Worm (Caenorhabditis elegans) whole organism, L2 larva: ENCODE measurements around the gene F40E10.5.

Experiments used
- F13H6.1 ChIP-seq: sonication (generic microtip); optimal IDR thresholded peaks from 2 replicates; lab custom pipeline; 2016; ENCODE audit warnings: missing genetic modification characterization, missing compliant biosample characterization
- ceh-16 ChIP-seq: fragments of 150-350 bp; optimal IDR thresholded peaks from 2 replicates; lab custom pipeline; 2014; ENCODE audit warnings: missing biosample characterization, missing genetic modification characterization
- dmd-4 ChIP-seq: sonication (generic microtip); optimal IDR thresholded peaks from 2 replicates; lab custom pipeline; 2017; ENCODE audit warnings: missing biosample characterization, missing genetic modification characterization
- egl-27 ChIP-seq: sonication (generic microtip); optimal IDR thresholded peaks from 3 replicates; lab custom pipeline; 2017; ENCODE audit warnings: missing biosample characterization, missing genetic modification reagents, missing genetic modification characterization
- lin-13 ChIP-seq: fragments of 150-350 bp; optimal IDR thresholded peaks from 2 replicates; lab custom pipeline; 2014; ENCODE audit warnings: missing biosample characterization, missing genetic modification reagents, missing genetic modification characterization
- nhr-237 ChIP-seq: fragments of 150-350 bp; optimal IDR thresholded peaks from 2 replicates; lab custom pipeline; 2014; ENCODE audit warnings: missing biosample characterization, missing genetic modification characterization
- unc-39 ChIP-seq: fragments of 150-350 bp; optimal IDR thresholded peaks from 2 replicates; lab custom pipeline; 2014; ENCODE audit warnings: missing biosample characterization, missing genetic modification characterization

DNA sequence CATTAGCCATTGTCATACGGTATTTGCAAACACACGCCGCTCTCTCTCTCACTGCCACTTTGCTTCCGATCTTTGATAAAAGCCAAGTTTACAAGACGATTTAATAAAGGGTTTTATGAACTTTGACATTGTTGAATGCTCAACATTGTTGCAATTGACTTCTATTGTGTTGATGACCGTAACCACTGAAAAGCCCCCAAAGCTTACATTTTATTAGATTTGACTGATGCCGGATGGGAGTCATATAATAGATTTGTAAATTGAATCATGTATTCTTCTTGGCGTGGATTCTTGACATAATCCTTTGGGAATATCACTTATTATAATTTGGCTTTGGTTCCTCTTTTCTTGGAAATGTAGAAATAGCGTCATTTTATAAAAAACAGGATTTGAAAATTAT lies 5.7 kb upstream of the F40E10.5 start:
- TF ChIP-seq egl-27 (tag; lab: Kevin White, UChicago) (no peak), dmd-4 (tag; lab: Kevin White, UChicago) (no peak), lin-13 (no peak), F13H6.1 (tag; lab: Kevin White, UChicago) (no peak), ceh-16 (tag; lab: Kevin White, UChicago) (no peak), unc-39 (tag; lab: Kevin White, UChicago) (no peak), nhr-237 (no peak)
